Worm (Caenorhabditis elegans) whole organism, midembryonic: Measurements from ENCODE around the gene nhr-143.

ENCODE experiments used
- T22C8.4 ChIP-seq: fragments of 200-800 bp; sonication (Bioruptor generic); IDR thresholded peaks from 2 replicates; pipeline ENCODE4 v1.3.6; 2022; ENCODE audit warnings: missing genetic modification characterization, missing compliant biosample characterization
- cog-1 ChIP-seq: sonication (generic microtip); optimal IDR thresholded peaks from 2 replicates; lab custom pipeline; 2016; ENCODE audit warnings: missing genetic modification characterization, missing compliant biosample characterization
- flt-1 ChIP-seq: fragments of 200-800 bp; sonication (Bioruptor generic); IDR thresholded peaks from 2 replicates; pipeline ENCODE4 v1.3.6; 2022; ENCODE audit warnings: missing genetic modification characterization, missing compliant biosample characterization
- klf-2 ChIP-seq: fragments of 200-800 bp; sonication (Bioruptor generic); conservative IDR thresholded peaks from 2 replicates; pipeline ENCODE4 v1.3.6; 2022; ENCODE audit warnings: missing genetic modification reagents, missing genetic modification characterization, missing compliant biosample characterization
- med-1 ChIP-seq: sonication (generic microtip); optimal IDR thresholded peaks from 2 replicates; lab custom pipeline; 2017; ENCODE audit warnings: missing genetic modification characterization, mild to moderate bottlenecking, missing compliant biosample characterization, antibody characterized with exemption, missing genetic modification reagents; ENCODE audit not compliant: insufficient read depth
- ref-1 ChIP-seq: fragments of 200-800 bp; sonication (Bioruptor generic); conservative IDR thresholded peaks from 2 replicates; pipeline ENCODE4 v1.3.6; 2022; ENCODE audit warnings: missing genetic modification reagents, missing genetic modification characterization, missing compliant biosample characterization
- tab-1 ChIP-seq: fragments of 200-800 bp; sonication (Bioruptor generic); IDR thresholded peaks from 2 replicates; pipeline ENCODE4 v1.3.6; 2022; ENCODE audit warnings: missing genetic modification characterization, missing compliant biosample characterization
- ztf-23 ChIP-seq: fragments of 200-800 bp; sonication (Bioruptor generic); IDR thresholded peaks from 2 replicates; pipeline ENCODE4 v1.3.6; 2022; ENCODE audit warnings: missing genetic modification reagents, missing genetic modification characterization, missing compliant biosample characterization
- ztf-29 ChIP-seq: fragments of 200-800 bp; sonication (Bioruptor generic); IDR thresholded peaks from 2 replicates; pipeline ENCODE4 v1.3.6; 2022; ENCODE audit warnings: missing genetic modification reagents, missing genetic modification characterization, missing compliant biosample characterization

The nhr-143 gene

ce11 chrV:8937476-8938249 is 37.1 kb downstream of the nhr-143 start:
- no peak for TF ChIP-seq tab-1
- TF ChIP-seq cog-1 (tag; lab: Kevin White, UChicago): no peak
- TF ChIP-seq klf-2: no peak
- TF ChIP-seq flt-1 (GFP tag; lab: Robert Waterston, UW): no peak

DNA sequence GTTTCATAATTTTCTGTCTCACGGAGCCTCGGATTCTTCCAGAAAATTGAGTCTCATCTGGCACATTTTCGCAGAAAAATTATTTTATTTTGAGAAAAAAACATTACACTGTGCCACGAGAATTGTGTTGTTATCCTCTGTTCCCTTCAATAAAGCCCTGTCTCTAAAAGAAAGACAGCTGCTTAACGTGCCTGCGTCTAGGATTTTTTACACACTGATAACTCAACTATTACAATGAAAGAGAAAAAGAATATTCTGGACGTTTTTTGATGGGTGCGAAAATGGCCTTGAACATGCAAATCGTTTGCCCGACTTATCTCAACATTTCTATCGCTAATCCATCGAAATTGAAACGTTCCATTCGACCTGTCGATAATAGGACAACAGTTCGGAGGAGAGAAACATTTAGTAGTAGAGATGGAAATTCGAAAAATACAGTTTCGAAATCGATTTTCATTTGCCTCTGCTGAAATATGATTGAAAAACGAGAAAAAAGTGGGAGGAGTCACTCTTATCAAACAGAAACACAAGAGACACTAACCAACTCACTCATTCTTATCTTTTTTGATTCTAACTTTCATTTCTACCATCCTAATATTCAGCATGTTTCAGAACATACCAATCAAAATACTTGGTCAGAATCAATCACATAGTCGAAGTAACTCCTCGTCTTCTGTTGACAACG is 37.8 kb downstream of the nhr-143 start:
- no peak for TF ChIP-seq flt-1 (GFP tag; lab: Robert Waterston, UW)
- no peak for TF ChIP-seq ref-1
- TF ChIP-seq klf-2: no peak
- TF ChIP-seq T22C8.4 (GFP tag; lab: Robert Waterston, UW): no peak
- TF ChIP-seq ztf-23 (GFP tag; lab: Robert Waterston, UW): no peak
- no peak for TF ChIP-seq med-1 (GFP tag; lab: Kevin White, UChicago)
- TF ChIP-seq tab-1: no peak
- no peak for TF ChIP-seq cog-1 (tag; lab: Kevin White, UChicago)
- TF ChIP-seq ztf-29 (GFP tag; lab: Robert Waterston, UW): no peak

ce11 chrV:8936184-8936589 is 38.6 kb downstream of the nhr-143 start, which contains the start of gene unc-23:
unc-23 (plus strand) TSS chrV:8936359.
- TF ChIP-seq ztf-23 (GFP tag; lab: Robert Waterston, UW) (no peak), klf-2 (0 out of 2 replicates have a peak, but pooled peaks have one; percentile 7)

ce11 chrV:8935104-8935503 is 39.6 kb downstream of the nhr-143 start:
- TF ChIP-seq tab-1 (no peak), flt-1 (GFP tag; lab: Robert Waterston, UW) (no peak), cog-1 (tag; lab: Kevin White, UChicago) (no peak), T22C8.4 (GFP tag; lab: Robert Waterston, UW) (no peak), ztf-29 (GFP tag; lab: Robert Waterston, UW) (no peak)

ce11 chrV:8934264-8934663 is 40.5 kb downstream of the nhr-143 start:
- TF ChIP-seq flt-1 (GFP tag; lab: Robert Waterston, UW): no peak
- no peak for TF ChIP-seq cog-1 (tag; lab: Kevin White, UChicago)
- TF ChIP-seq ztf-23 (GFP tag; lab: Robert Waterston, UW): no peak
- TF ChIP-seq tab-1: no peak
- TF ChIP-seq ztf-29 (GFP tag; lab: Robert Waterston, UW): no peak
- no peak for TF ChIP-seq klf-2
- no peak for TF ChIP-seq T22C8.4 (GFP tag; lab: Robert Waterston, UW)
- no peak for TF ChIP-seq med-1 (GFP tag; lab: Kevin White, UChicago)
- no peak for TF ChIP-seq ref-1

ce11 chrV:8932318-8932717 is 42.4 kb downstream of the nhr-143 start, which contains the start of gene H14N18.2:
H14N18.2 (plus strand) TSS chrV:8932618.
- no peak for TF ChIP-seq cog-1 (tag; lab: Kevin White, UChicago)
- TF ChIP-seq flt-1 (GFP tag; lab: Robert Waterston, UW): no peak
- no peak for TF ChIP-seq klf-2
- no peak for TF ChIP-seq tab-1
- TF ChIP-seq ref-1: no peak
- no peak for TF ChIP-seq med-1 (GFP tag; lab: Kevin White, UChicago)
- TF ChIP-seq ztf-23 (GFP tag; lab: Robert Waterston, UW): no peak
- TF ChIP-seq ztf-29 (GFP tag; lab: Robert Waterston, UW): no peak
- TF ChIP-seq T22C8.4 (GFP tag; lab: Robert Waterston, UW): no peak

ce11 chrV:8928967-8929366 is 45.8 kb downstream of the nhr-143 start, which contains the start of gene H14N18.4:
H14N18.4 (minus strand) TSS chrV:8928978.
- no peak for TF ChIP-seq ref-1
- TF ChIP-seq ztf-29 (GFP tag; lab: Robert Waterston, UW): no peak
- TF ChIP-seq cog-1 (tag; lab: Kevin White, UChicago): no peak
- no peak for TF ChIP-seq tab-1
- TF ChIP-seq klf-2: no peak
- no peak for TF ChIP-seq flt-1 (GFP tag; lab: Robert Waterston, UW)
- TF ChIP-seq T22C8.4 (GFP tag; lab: Robert Waterston, UW): no peak
- no peak for TF ChIP-seq ztf-23 (GFP tag; lab: Robert Waterston, UW)
- no peak for TF ChIP-seq med-1 (GFP tag; lab: Kevin White, UChicago)

- TF ChIP-seq tab-1: no peak
- no peak for TF ChIP-seq cog-1 (tag; lab: Kevin White, UChicago)
- no peak for TF ChIP-seq klf-2
- TF ChIP-seq T22C8.4 (GFP tag; lab: Robert Waterston, UW): no peak
- TF ChIP-seq ztf-29 (GFP tag; lab: Robert Waterston, UW): no peak
These were observed 47.0 kb downstream of the nhr-143 start for ce11 chrV:8927715-8928114.
